Fruit fly (Drosophila melanogaster) Kc167 (cell line): ENCODE data around the gene Naa40.

Experiments
- Myc ChIP-seq: fragments of >200 bp; optimal IDR thresholded peaks from 2 replicates; lab custom pipeline; 2017; ENCODE audit warnings: missing external identifiers
- Sin3A ChIP-seq: fragments of >200 bp; optimal IDR thresholded peaks from 2 replicates; lab custom pipeline; 2018; ENCODE audit warnings: missing external identifiers
- h ChIP-seq: fragments of >200 bp; optimal IDR thresholded peaks from 3 replicates; lab custom pipeline; 2018; ENCODE audit warnings: missing external identifiers
- insv ChIP-seq: fragments of >200 bp; optimal IDR thresholded peaks from 3 replicates; lab custom pipeline; 2018; ENCODE audit warnings: missing external identifiers
- psq ChIP-seq: fragments of >200 bp; optimal IDR thresholded peaks from 2 replicates; lab custom pipeline; 2017; ENCODE audit warnings: missing external identifiers
- ttk ChIP-seq: sonication (Bioruptor generic); optimal IDR thresholded peaks from 2 replicates; lab custom pipeline; 2017; ENCODE audit warnings: missing external identifiers

DNA sequence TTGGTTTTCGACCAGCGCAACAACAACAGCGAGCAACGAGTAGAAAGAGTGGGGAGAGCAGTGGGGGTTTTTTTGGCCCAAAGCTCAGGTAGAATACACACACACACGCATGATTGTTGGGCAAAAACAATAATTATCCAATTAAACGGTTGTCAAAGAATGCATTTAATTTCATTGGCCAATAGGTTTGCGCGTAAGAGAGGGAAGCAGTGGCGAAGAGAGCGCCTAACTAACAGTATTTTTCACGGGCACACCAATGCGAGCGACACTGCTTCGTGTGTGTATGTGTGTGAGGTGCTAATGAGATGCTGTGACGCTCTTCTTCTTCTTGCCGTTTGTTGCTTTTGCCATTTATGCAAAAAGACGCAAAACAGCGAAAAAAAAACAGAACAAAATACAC is 1.5 kb upstream of the Naa40 start:
- TF ChIP-seq Sin3A (lab: Kevin White, UChicago): no peak
- no peak for TF ChIP-seq h (lab: Kevin White, UChicago)
- TF ChIP-seq ttk (lab: Kevin White, UChicago): no peak
- no peak for TF ChIP-seq psq (lab: Kevin White, UChicago)
- no peak for TF ChIP-seq insv
- TF ChIP-seq Myc: no peak
